Worm (Caenorhabditis elegans) whole organism, L2 larva: ENCODE data around the gene C44C10.12.

ENCODE experiments used
- C34F6.9 ChIP-seq: fragments of 150-350 bp; optimal IDR thresholded peaks from 2 replicates; lab custom pipeline; 2014; ENCODE audit warnings: missing biosample characterization, missing genetic modification characterization
- R02D3.7 ChIP-seq: fragments of 150-350 bp; optimal IDR thresholded peaks from 2 replicates; lab custom pipeline; 2014; ENCODE audit warnings: missing biosample characterization, missing genetic modification characterization
- ZK546.5 ChIP-seq: sonication (generic microtip); optimal IDR thresholded peaks from 2 replicates; lab custom pipeline; 2017; ENCODE audit warnings: missing biosample characterization, missing genetic modification characterization
- aly-2 ChIP-seq: fragments of 150-350 bp; optimal IDR thresholded peaks from 2 replicates; lab custom pipeline; 2014; ENCODE audit warnings: missing biosample characterization, missing genetic modification characterization
- ama-1 ChIP-seq: fragments of 150-350 bp; optimal IDR thresholded peaks from 2 replicates; lab custom pipeline; 2018; ENCODE audit warnings: inconsistent platforms
- blmp-1 ChIP-seq: sonication (generic microtip); optimal IDR thresholded peaks from 2 replicates; lab custom pipeline; 2017; ENCODE audit warnings: missing genetic modification characterization, mild to moderate bottlenecking, missing compliant biosample characterization, antibody characterized with exemption, moderate library complexity; ENCODE audit not compliant: insufficient read depth
- ceh-16 ChIP-seq: fragments of 150-350 bp; optimal IDR thresholded peaks from 2 replicates; lab custom pipeline; 2014; ENCODE audit warnings: missing biosample characterization, missing genetic modification characterization
- ceh-82 ChIP-seq: fragments of 150-350 bp; optimal IDR thresholded peaks from 2 replicates; lab custom pipeline; 2014; ENCODE audit warnings: missing biosample characterization, missing genetic modification characterization
- crh-2 ChIP-seq: sonication (generic microtip); optimal IDR thresholded peaks from 2 replicates; lab custom pipeline; 2017; ENCODE audit warnings: missing biosample characterization, missing genetic modification characterization
- dmd-4 ChIP-seq: sonication (generic microtip); optimal IDR thresholded peaks from 2 replicates; lab custom pipeline; 2017; ENCODE audit warnings: missing biosample characterization, missing genetic modification characterization
- egl-27 ChIP-seq: sonication (generic microtip); optimal IDR thresholded peaks from 3 replicates; lab custom pipeline; 2017; ENCODE audit warnings: missing biosample characterization, missing genetic modification reagents, missing genetic modification characterization
- elt-1 ChIP-seq: fragments of 150-350 bp; optimal IDR thresholded peaks from 2 replicates; lab custom pipeline; 2014; ENCODE audit warnings: missing biosample characterization, missing genetic modification characterization
- fos-1 ChIP-seq: fragments of 150-350 bp; optimal IDR thresholded peaks from 2 replicates; lab custom pipeline; 2014; ENCODE audit warnings: missing biosample characterization, missing genetic modification characterization
- gmeb-1 ChIP-seq: fragments of 150-350 bp; optimal IDR thresholded peaks from 2 replicates; lab custom pipeline; 2014; ENCODE audit warnings: missing biosample characterization, missing genetic modification characterization
- lin-13 ChIP-seq: fragments of 150-350 bp; optimal IDR thresholded peaks from 2 replicates; lab custom pipeline; 2014; ENCODE audit warnings: missing biosample characterization, missing genetic modification reagents, missing genetic modification characterization
- lin-39 ChIP-seq: fragments of 150-350 bp; optimal IDR thresholded peaks from 2 replicates; lab custom pipeline; 2014; ENCODE audit warnings: missing biosample characterization, missing genetic modification reagents, missing genetic modification characterization
- lsy-2 ChIP-seq, 2 experiments: fragments of 150-350 bp in 1 of 2; sonication (generic microtip) in 1 of 2; optimal IDR thresholded peaks; 2 replicates each; lab custom pipeline; 2014 to 2017; ENCODE audit warnings: missing biosample characterization in 2 of 2, missing genetic modification characterization in 2 of 2
- mab-5 ChIP-seq: fragments of 150-350 bp; optimal IDR thresholded peaks from 2 replicates; lab custom pipeline; 2014; ENCODE audit warnings: missing biosample characterization, missing genetic modification characterization
- mbf-1 ChIP-seq: sonication (generic microtip); optimal IDR thresholded peaks from 2 replicates; lab custom pipeline; 2017; ENCODE audit warnings: missing biosample characterization, missing genetic modification characterization
- nhr-10 ChIP-seq: sonication (generic microtip); optimal IDR thresholded peaks from 2 replicates; lab custom pipeline; 2017; ENCODE audit warnings: missing biosample characterization, missing genetic modification characterization
- nhr-11 ChIP-seq: fragments of 150-350 bp; optimal IDR thresholded peaks from 2 replicates; lab custom pipeline; 2014; ENCODE audit warnings: missing biosample characterization, missing genetic modification characterization
- nhr-12 ChIP-seq: fragments of 150-350 bp; optimal IDR thresholded peaks from 2 replicates; lab custom pipeline; 2014; ENCODE audit warnings: missing biosample characterization, missing genetic modification characterization
- nhr-129 ChIP-seq: fragments of 150-350 bp; optimal IDR thresholded peaks from 2 replicates; lab custom pipeline; 2014; ENCODE audit warnings: missing biosample characterization, missing genetic modification characterization
- nhr-23 ChIP-seq: fragments of 150-350 bp; optimal IDR thresholded peaks from 2 replicates; lab custom pipeline; 2014; ENCODE audit warnings: missing biosample characterization, missing genetic modification reagents, missing genetic modification characterization
- nhr-237 ChIP-seq: fragments of 150-350 bp; optimal IDR thresholded peaks from 2 replicates; lab custom pipeline; 2014; ENCODE audit warnings: missing biosample characterization, missing genetic modification characterization
- nhr-25 ChIP-seq: fragments of 150-350 bp; sonication (generic microtip); optimal IDR thresholded peaks from 3 replicates; lab custom pipeline; 2014; ENCODE audit warnings: missing biosample characterization, missing genetic modification characterization
- nhr-77 ChIP-seq: fragments of 150-350 bp; optimal IDR thresholded peaks from 2 replicates; lab custom pipeline; 2014; ENCODE audit warnings: missing biosample characterization, missing genetic modification characterization
- sem-4 ChIP-seq: fragments of 150-350 bp; optimal IDR thresholded peaks from 2 replicates; lab custom pipeline; 2014; ENCODE audit warnings: missing biosample characterization, missing genetic modification reagents, missing genetic modification characterization
- sma-9 ChIP-seq, 2 experiments: fragments of 150-350 bp in 1 of 2; sonication (generic microtip) in 1 of 2; optimal IDR thresholded peaks; 2 replicates each; lab custom pipeline; 2014 to 2016; ENCODE audit warnings: missing genetic modification characterization in 2 of 2, mild to moderate bottlenecking in 1 of 2, missing biosample characterization in 1 of 2, missing compliant biosample characterization in 1 of 2, missing genetic modification reagents in 1 of 2, moderate library complexity in 1 of 2
- unc-39 ChIP-seq: fragments of 150-350 bp; optimal IDR thresholded peaks from 2 replicates; lab custom pipeline; 2014; ENCODE audit warnings: missing biosample characterization, missing genetic modification characterization
- unc-55 ChIP-seq: fragments of 150-350 bp; sonication (generic microtip); optimal IDR thresholded peaks from 3 replicates; lab custom pipeline; 2014; ENCODE audit warnings: missing biosample characterization, missing genetic modification reagents, missing genetic modification characterization
- unc-62 ChIP-seq: fragments of 150-350 bp; optimal IDR thresholded peaks from 2 replicates; lab custom pipeline; 2014; ENCODE audit warnings: missing biosample characterization, missing genetic modification reagents, missing genetic modification characterization
- zag-1 ChIP-seq: fragments of 150-350 bp; optimal IDR thresholded peaks from 2 replicates; lab custom pipeline; 2014; ENCODE audit warnings: missing biosample characterization, missing genetic modification characterization
- ztf-1 ChIP-seq: fragments of 200-800 bp; sonication (Bioruptor generic); conservative IDR thresholded peaks from 2 replicates; pipeline ENCODE4 v1.3.6; 2022; ENCODE audit warnings: missing genetic modification characterization, missing compliant biosample characterization
- ztf-11 ChIP-seq: sonication (generic microtip); optimal IDR thresholded peaks from 2 replicates; lab custom pipeline; 2017; ENCODE audit warnings: missing biosample characterization, missing genetic modification characterization
- ztf-4 ChIP-seq: fragments of 150-350 bp; optimal IDR thresholded peaks from 2 replicates; lab custom pipeline; 2014; ENCODE audit warnings: missing biosample characterization, missing genetic modification characterization

C44C10.12 gene

DNA sequence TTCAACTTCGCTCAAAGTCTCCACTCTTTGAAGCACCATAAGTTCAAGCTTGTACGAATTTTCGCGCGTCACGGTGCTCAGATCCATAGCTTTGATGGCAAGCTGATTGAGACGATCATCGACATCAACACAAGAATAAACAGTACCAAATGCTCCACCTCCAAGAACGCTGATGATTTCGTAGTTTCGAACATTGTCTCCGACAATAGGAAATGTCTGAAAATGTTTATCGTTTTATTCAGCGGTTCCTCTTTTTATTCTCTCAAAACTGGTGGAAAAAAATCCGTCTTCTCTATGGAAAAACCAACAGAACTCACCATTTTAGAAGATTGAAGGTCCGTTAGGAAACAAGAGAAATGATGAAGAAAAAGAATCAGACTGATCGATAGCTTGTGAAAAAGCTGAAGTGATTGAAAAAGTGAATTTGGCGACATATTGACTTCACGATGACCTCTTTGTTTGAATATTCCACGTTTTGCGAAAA lies 8.9 kb upstream of the C44C10.12 start, which contains the start of gene C44C10.7:
TSS of gene C44C10.7 (minus strand) at position 434 of the 484 bp plus-strand sequence.
- TF ChIP-seq nhr-77 (tag; lab: Kevin White, UChicago) (no peak), ztf-1 (GFP tag; lab: Robert Waterston, UW) (no peak), nhr-10 (tag; lab: Kevin White, UChicago) (no peak), fos-1 (tag; lab: Kevin White, UChicago) (no peak), nhr-11 (tag; lab: Kevin White, UChicago) (no peak), crh-2 (no peak), egl-27 (tag; lab: Kevin White, UChicago) (no peak), zag-1 (no peak), lsy-2 (tag; optimal IDR thresholded peaks at IDR 0.05; lab: Kevin White, UChicago) (no peak), nhr-129 (tag; lab: Kevin White, UChicago) (no peak), ama-1 (lab: Kevin White, UChicago) (no peak), dmd-4 (tag; lab: Kevin White, UChicago) (no peak), C34F6.9 (tag; lab: Kevin White, UChicago) (no peak), lin-39 (tag; lab: Kevin White, UChicago) (no peak), gmeb-1 (tag; lab: Kevin White, UChicago) (no peak), sem-4 (tag; lab: Kevin White, UChicago) (no peak), nhr-23 (no peak), ceh-82 (tag; lab: Kevin White, UChicago) (no peak)

DNA sequence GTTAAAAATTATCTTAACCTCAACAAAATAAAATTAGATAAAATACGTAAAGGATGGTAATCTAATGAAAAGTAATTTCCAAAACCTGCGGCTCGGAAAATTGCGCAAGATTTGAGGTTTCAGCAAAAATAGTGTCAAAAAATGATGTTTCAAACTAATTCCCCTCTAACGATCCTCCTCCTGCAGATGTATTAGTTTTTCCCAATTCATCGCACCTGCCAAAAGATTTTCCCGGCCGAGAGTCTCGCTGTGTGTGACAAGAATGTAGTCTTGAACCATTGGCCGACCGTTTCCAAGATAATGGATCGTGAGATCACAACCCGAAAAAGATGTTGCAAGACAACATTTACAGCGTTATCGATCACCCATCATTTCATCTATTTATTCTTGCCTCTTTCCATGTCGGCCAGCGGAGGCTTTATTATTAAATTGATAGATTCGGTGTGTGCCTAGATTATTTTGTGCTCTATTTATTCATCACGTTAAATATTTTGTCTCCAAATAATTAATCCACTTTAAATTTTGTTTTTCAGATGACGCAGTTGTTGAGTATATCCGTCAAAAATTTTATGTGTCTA lies 6.7 kb upstream of the C44C10.12 start, which contains the start of the genes C44C10.10 and C44C10.5:
TSS of gene C44C10.10 (plus strand) at position 301 of the 578 bp plus-strand sequence.
TSS of gene C44C10.5 (plus strand) at position 528 of the 578 bp plus-strand sequence.
- no peak for TF ChIP-seq ztf-11 (tag; lab: Kevin White, UChicago)
- TF ChIP-seq lin-13 (GFP tag; lab: Kevin White, UChicago): no peak
- TF ChIP-seq nhr-129 (tag; lab: Kevin White, UChicago): no peak
- no peak for TF ChIP-seq nhr-23
- TF ChIP-seq gmeb-1 (tag; lab: Kevin White, UChicago): no peak
- TF ChIP-seq unc-62 (GFP tag; lab: Kevin White, UChicago): no peak
- TF ChIP-seq zag-1: no peak
- TF ChIP-seq lin-39 (tag; lab: Kevin White, UChicago): no peak
- TF ChIP-seq blmp-1: no peak
- TF ChIP-seq aly-2 (tag; lab: Kevin White, UChicago): no peak
- TF ChIP-seq nhr-12 (tag; lab: Kevin White, UChicago): no peak
- no peak for TF ChIP-seq ztf-4 (tag; lab: Kevin White, UChicago)
- TF ChIP-seq crh-2: no peak
- TF ChIP-seq ztf-1 (GFP tag; lab: Robert Waterston, UW): no peak
- TF ChIP-seq egl-27 (tag; lab: Kevin White, UChicago): no peak
- TF ChIP-seq nhr-77 (tag; lab: Kevin White, UChicago): no peak
- TF ChIP-seq mab-5 (tag; lab: Kevin White, UChicago): no peak
- TF ChIP-seq ZK546.5 (tag; lab: Kevin White, UChicago): no peak
- no peak for TF ChIP-seq unc-55 (GFP tag; lab: Kevin White, UChicago)
- TF ChIP-seq lsy-2 (tag; optimal IDR thresholded peaks at IDR 0.05; lab: Kevin White, UChicago): no peak

DNA sequence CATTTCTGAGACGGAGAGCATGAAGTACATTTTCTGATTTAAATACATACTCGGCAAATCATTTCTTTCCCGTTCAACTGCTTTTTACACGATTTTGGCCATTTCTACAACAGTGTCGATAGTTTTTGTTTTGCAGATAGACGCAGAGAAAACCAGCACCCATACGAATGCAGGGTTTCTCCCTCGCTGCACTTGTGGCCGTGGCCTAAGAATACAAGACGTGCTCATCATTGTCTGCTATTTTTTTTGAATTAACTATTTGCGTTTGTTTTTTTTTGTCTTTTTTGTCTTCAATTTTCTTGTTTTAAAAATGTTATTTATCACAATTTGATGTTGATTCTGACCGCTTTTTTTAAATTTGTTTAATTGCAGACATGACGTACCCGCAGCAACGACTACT lies 3.7 kb upstream of the C44C10.12 start, which contains the start of gene smcl-1:
TSS of gene smcl-1 (plus strand) at position 373 of the 400 bp plus-strand sequence.
- TF ChIP-seq sma-9 (GFP tag; optimal IDR thresholded peaks at IDR 0.05; lab: Kevin White, UChicago): peak; percentile 67
- TF ChIP-seq sma-9 (tag; optimal IDR thresholded peaks at IDR 0.05; lab: Kevin White, UChicago): no peak
- peak; percentile 64 for TF ChIP-seq C34F6.9 (tag; lab: Kevin White, UChicago)
- peak; percentile 62 for TF ChIP-seq nhr-129 (tag; lab: Kevin White, UChicago)
- TF ChIP-seq fos-1 (tag; lab: Kevin White, UChicago): peak; percentile 73
- peak; percentile 31 for TF ChIP-seq crh-2
- no peak for TF ChIP-seq nhr-25 (tag; lab: Kevin White, UChicago)

DNA sequence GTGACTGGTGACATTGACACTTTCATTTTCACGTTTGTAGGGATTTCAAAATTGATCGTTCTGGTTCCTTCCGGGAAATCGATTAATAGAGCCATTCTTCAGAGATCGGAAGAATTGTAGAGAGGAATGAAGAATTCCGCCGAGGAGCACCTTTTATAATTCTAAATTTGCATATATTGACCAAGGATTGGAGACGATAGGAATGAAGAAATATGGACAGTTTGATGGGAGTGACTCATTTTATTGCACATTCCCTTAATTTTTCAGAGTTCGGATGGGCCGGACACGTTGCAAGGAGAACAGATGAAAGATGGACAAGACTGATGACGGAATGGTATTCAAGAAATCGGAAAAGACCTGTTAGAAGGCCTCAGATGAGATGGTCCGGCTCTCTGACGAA lies 3.5 kb downstream of the C44C10.12 start, which contains the start of gene C44C10.15:
TSS of gene C44C10.15 (minus strand) at position 101 of the 400 bp plus-strand sequence.
- TF ChIP-seq blmp-1 (no peak), elt-1 (tag; lab: Kevin White, UChicago) (no peak), nhr-237 (no peak), R02D3.7 (tag; lab: Kevin White, UChicago) (no peak), unc-39 (tag; lab: Kevin White, UChicago) (no peak), mbf-1 (no peak), fos-1 (tag; lab: Kevin White, UChicago) (no peak), ceh-16 (tag; lab: Kevin White, UChicago) (no peak), ztf-1 (GFP tag; lab: Robert Waterston, UW) (no peak)
